Fruit fly (Drosophila melanogaster): ENCODE results near the gene GstZ1.
A peak's percentile ranks its signal among the peaks of the same experiment; 100 is the strongest.

The GstZ1 gene

DNA sequence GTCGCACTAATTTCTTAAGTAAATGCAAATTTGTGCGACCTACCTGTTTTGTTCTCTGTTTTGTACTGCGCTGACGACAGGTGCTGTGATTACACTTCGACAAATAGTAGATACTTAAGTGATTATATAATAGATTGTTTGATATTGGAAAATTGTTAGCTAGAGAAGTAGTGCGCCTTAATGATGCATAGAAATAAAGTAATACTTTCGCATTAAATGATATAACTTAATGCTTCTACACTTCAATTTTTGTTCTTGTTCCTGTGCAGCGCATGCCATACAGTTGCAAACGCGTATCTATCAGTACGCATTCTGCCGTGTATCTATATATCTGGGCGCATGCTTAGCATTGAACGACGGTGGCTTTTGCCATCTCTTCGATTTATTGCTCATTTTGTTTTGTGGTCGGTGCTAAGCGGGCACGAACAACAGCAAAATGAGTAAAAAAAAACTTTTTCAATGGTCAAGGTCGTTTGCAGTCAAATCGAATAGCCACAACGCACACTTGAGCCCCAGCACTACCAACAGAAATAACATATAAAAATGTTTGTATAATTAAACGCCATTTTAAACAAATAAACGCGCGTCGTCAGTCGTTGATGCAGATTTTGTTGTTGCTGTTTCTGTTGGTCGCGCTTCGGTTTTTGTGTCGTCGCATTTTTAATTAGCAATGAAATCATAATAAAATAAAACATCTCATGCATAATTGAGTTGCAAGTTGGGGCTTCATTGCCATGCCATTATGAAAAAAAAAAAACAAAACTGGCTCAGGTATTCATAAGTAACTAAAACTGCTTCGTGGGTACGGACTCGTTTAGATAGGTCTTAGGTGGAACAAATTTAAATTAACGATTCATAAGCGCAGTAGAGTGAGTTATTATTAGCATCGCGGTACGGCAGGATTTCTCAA, 25.7 kb downstream of the GstZ1 start:
- TF ChIP-seq fru (GFP tag; optimal IDR thresholded peaks at IDR 0.05) (peak; percentile 47), psq (GFP tag; optimal IDR thresholded peaks at IDR 0.05) (peak; percentile 3), dsf (GFP tag; optimal IDR thresholded peaks at IDR 0.05; ENCODE audit: borderline replicate concordance) (no peak), Rel (GFP tag; optimal IDR thresholded peaks at IDR 0.05) (no peak), Rel (tag; optimal IDR thresholded peaks at IDR 0.05) (no peak), rgr (GFP tag; optimal IDR thresholded peaks at IDR 0.05) (peak; percentile 30), ey (GFP tag; optimal IDR thresholded peaks at IDR 0.05) (peak; percentile 40), sv (GFP tag; optimal IDR thresholded peaks at IDR 0.05) (peak; percentile 1), OdsH (GFP tag; optimal IDR thresholded peaks at IDR 0.05) (peak; percentile 36), foxo (GFP tag; optimal IDR thresholded peaks at IDR 0.05) (peak in 1 of 2 experiments; percentile 50), brk (GFP tag; optimal IDR thresholded peaks at IDR 0.05) (no peak)

DNA sequence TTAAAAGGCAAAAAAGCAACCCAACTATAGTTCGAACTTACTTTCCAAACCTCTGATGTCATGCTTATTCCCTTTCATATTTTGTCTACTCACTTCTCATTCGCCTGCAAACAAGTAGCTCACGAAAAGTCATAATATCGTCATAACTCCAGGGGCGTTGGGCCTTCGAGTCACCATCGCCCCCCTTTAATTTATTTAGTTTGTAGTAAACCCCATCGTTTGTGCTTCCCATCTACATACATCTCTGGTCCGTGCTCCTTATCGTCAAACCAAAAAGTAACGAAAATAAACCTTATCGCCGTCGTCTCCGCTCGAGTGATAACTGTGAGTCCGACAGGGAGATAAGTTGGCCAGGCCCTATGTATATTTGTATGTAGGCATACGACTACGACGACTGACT, 27.4 kb downstream of the GstZ1 start:
- no peak for TF ChIP-seq Myc (optimal IDR thresholded peaks at IDR 0.05)
- TF ChIP-seq pan (optimal IDR thresholded peaks at IDR 0.05), result no peak
- TF ChIP-seq sage (GFP tag; optimal IDR thresholded peaks at IDR 0.05), result peak; percentile 71
- TF ChIP-seq CG32264 (GFP tag; optimal IDR thresholded peaks at IDR 0.05), result peak; percentile 69
- TF ChIP-seq brk (GFP tag; optimal IDR thresholded peaks at IDR 0.05), result peak; percentile 80
- TF ChIP-seq N (GFP tag; optimal IDR thresholded peaks at IDR 0.05), result no peak
- peak; percentile 92 for TF ChIP-seq ey (GFP tag; optimal IDR thresholded peaks at IDR 0.05)
- peak; percentile 91 for TF ChIP-seq rgr (GFP tag; optimal IDR thresholded peaks at IDR 0.05)
- no peak for TF ChIP-seq dl (GFP tag; optimal IDR thresholded peaks at IDR 0.05; ENCODE audit: insufficient read depth in 1 of 2, partially characterized antibody in 2 of 2)
- peak; percentile 88 for TF ChIP-seq Hr83 (GFP tag; optimal IDR thresholded peaks at IDR 0.05; ENCODE audit: poor library complexity, severe bottlenecking)
- peak; percentile 55 for TF ChIP-seq Mio (GFP tag; optimal IDR thresholded peaks at IDR 0.05)
- peak; percentile 85 for TF ChIP-seq foxo (GFP tag; optimal IDR thresholded peaks at IDR 0.05)
- TF ChIP-seq CrebA (GFP tag; optimal IDR thresholded peaks at IDR 0.05; ENCODE audit: borderline replicate concordance), result peak; percentile 84
- TF ChIP-seq Abd-B (GFP tag; optimal IDR thresholded peaks at IDR 0.05), result no peak
- TF ChIP-seq h (GFP tag; optimal IDR thresholded peaks at IDR 0.05), result peak; percentile 89
- TF ChIP-seq psq (GFP tag; optimal IDR thresholded peaks at IDR 0.05), result peak; percentile 84
- peak; percentile 74 for TF ChIP-seq Sp1 (GFP tag; optimal IDR thresholded peaks at IDR 0.05)
- TF ChIP-seq CG9705 (GFP tag; optimal IDR thresholded peaks at IDR 0.05), result peak; percentile 57
- TF ChIP-seq OdsH (GFP tag; optimal IDR thresholded peaks at IDR 0.05), result peak; percentile 90
- peak; percentile 12 for TF ChIP-seq Jra (GFP tag; optimal IDR thresholded peaks at IDR 0.05)
- no peak for TF ChIP-seq jim (GFP tag; optimal IDR thresholded peaks at IDR 0.05)
- TF ChIP-seq Hr78 (GFP tag; optimal IDR thresholded peaks at IDR 0.05), result no peak
- no peak for TF ChIP-seq usp (GFP tag; optimal IDR thresholded peaks at IDR 0.05)
- peak; percentile 46 for TF ChIP-seq dmrt93B (GFP tag; optimal IDR thresholded peaks at IDR 0.05)
- peak; percentile 77 for TF ChIP-seq woc (GFP tag; optimal IDR thresholded peaks at IDR 0.05)
- TF ChIP-seq Vsx2 (GFP tag; optimal IDR thresholded peaks at IDR 0.05; ENCODE audit: partially characterized antibody), result no peak
- TF ChIP-seq Hnf4 (GFP tag; optimal IDR thresholded peaks at IDR 0.05), result peak; percentile 76
- peak; percentile 58 for TF ChIP-seq Rel (GFP tag; optimal IDR thresholded peaks at IDR 0.05)
- TF ChIP-seq Rel (tag; optimal IDR thresholded peaks at IDR 0.05), result peak; percentile 97
- TF ChIP-seq tai (GFP tag; optimal IDR thresholded peaks at IDR 0.05), result peak; percentile 66
- TF ChIP-seq HLH106 (tag; optimal IDR thresholded peaks at IDR 0.05), result peak; percentile 70
- TF ChIP-seq Dif (GFP tag; optimal IDR thresholded peaks at IDR 0.05; ENCODE audit: partially characterized antibody), result no peak
- no peak for TF ChIP-seq Dfd (GFP tag; optimal IDR thresholded peaks at IDR 0.05)
- TF ChIP-seq lola (GFP tag; optimal IDR thresholded peaks at IDR 0.05), result no peak
- TF ChIP-seq GATAd (GFP tag; optimal IDR thresholded peaks at IDR 0.05), result no peak
- peak; percentile 85 for TF ChIP-seq br (GFP tag; optimal IDR thresholded peaks at IDR 0.05)
- peak; percentile 92 for TF ChIP-seq fru (GFP tag; optimal IDR thresholded peaks at IDR 0.05)
- no peak for TF ChIP-seq dsf (GFP tag; optimal IDR thresholded peaks at IDR 0.05; ENCODE audit: borderline replicate concordance)
- peak; percentile 42 for TF ChIP-seq sv (GFP tag; optimal IDR thresholded peaks at IDR 0.05)

Measured in whole organism, wandering third instar larva.